Worm (Caenorhabditis elegans) whole organism, mixed stage, embryonic: ENCODE measurements around the gene pezo-1.

Experiments
- ces-1 ChIP-seq: fragments of 150-350 bp; optimal IDR thresholded peaks from 2 replicates; lab custom pipeline; 2014; ENCODE audit warnings: missing biosample characterization, missing genetic modification reagents, missing genetic modification characterization
- elt-1 ChIP-seq: sonication (generic microtip); optimal IDR thresholded peaks from 2 replicates; lab custom pipeline; 2017; ENCODE audit warnings: missing genetic modification characterization, mild to moderate bottlenecking, missing compliant biosample characterization, antibody characterized with exemption, moderate library complexity, borderline replicate concordance; ENCODE audit not compliant: insufficient read depth
- hlh-1 ChIP-seq: fragments of 150-350 bp; optimal IDR thresholded peaks from 2 replicates; lab custom pipeline; 2014; ENCODE audit warnings: missing biosample characterization, missing genetic modification reagents, missing genetic modification characterization
- lin-13 ChIP-seq: fragments of 150-350 bp; optimal IDR thresholded peaks from 2 replicates; lab custom pipeline; 2014; ENCODE audit warnings: missing biosample characterization, missing genetic modification characterization
- snpc-4 ChIP-seq: fragments of 150-350 bp; optimal IDR thresholded peaks from 2 replicates; lab custom pipeline; 2014; ENCODE audit warnings: missing biosample characterization, missing genetic modification characterization
- sptf-1 ChIP-seq: sonication (generic microtip); optimal IDR thresholded peaks from 2 replicates; lab custom pipeline; 2017; ENCODE audit warnings: mild to moderate bottlenecking, missing genetic modification characterization, moderate library complexity, missing compliant biosample characterization
- unc-62 ChIP-seq: fragments of 150-350 bp; optimal IDR thresholded peaks from 2 replicates; lab custom pipeline; 2014; ENCODE audit warnings: missing biosample characterization, missing genetic modification reagents, missing genetic modification characterization

- TF ChIP-seq hlh-1 (tag; lab: Kevin White, UChicago), result no peak
- no peak for TF ChIP-seq ces-1
- TF ChIP-seq lin-13 (tag; lab: Kevin White, UChicago), result no peak
- TF ChIP-seq snpc-4, result no peak
- TF ChIP-seq elt-1 (tag; lab: Kevin White, UChicago), result no peak
- TF ChIP-seq unc-62 (GFP tag; lab: Kevin White, UChicago), result no peak
- no peak for TF ChIP-seq sptf-1 (tag; lab: Kevin White, UChicago)
These were observed 41.7 kb upstream of the pezo-1 start, which contains the start of gene F56D5.5 for ce11 chrIV:9408004-9408403.
